Worm (Caenorhabditis elegans): Measurements from ENCODE around the gene B0361.14.

B0361.14 gene

ce11 chrIII:7314473-7314872 is 15.1 kb upstream of the B0361.14 start:
- no peak for TF ChIP-seq hlh-1 (tag; optimal IDR thresholded peaks at IDR 0.05)
- TF ChIP-seq nhr-76 (tag; optimal IDR thresholded peaks at IDR 0.05): no peak
- TF ChIP-seq mep-1 (tag; optimal IDR thresholded peaks at IDR 0.05): no peak
- no peak for TF ChIP-seq ceh-43 (GFP tag; optimal IDR thresholded peaks at IDR 0.05)
- TF ChIP-seq drap-1 (GFP tag; optimal IDR thresholded peaks at IDR 0.05): no peak
- TF ChIP-seq ztf-11 (tag; optimal IDR thresholded peaks at IDR 0.05): no peak
- no peak for TF ChIP-seq lin-13 (tag; optimal IDR thresholded peaks at IDR 0.05)
- no peak for TF ChIP-seq sem-2 (GFP tag; optimal IDR thresholded peaks at IDR 0.05)
- TF ChIP-seq pha-4 (tag; optimal IDR thresholded peaks at IDR 0.05): no peak
- no peak for TF ChIP-seq elt-1 (tag; optimal IDR thresholded peaks at IDR 0.05; ENCODE audit: borderline replicate concordance, insufficient read depth)
- TF ChIP-seq sptf-1 (tag; optimal IDR thresholded peaks at IDR 0.05): no peak
- TF ChIP-seq mls-2 (tag; optimal IDR thresholded peaks at IDR 0.05): no peak
- no peak for TF ChIP-seq nhr-12 (tag; optimal IDR thresholded peaks at IDR 0.05)

- TF ChIP-seq zip-8 (tag; optimal IDR thresholded peaks at IDR 0.05) (no peak), unc-39 (tag; optimal IDR thresholded peaks at IDR 0.05) (no peak)
Measured at ce11 chrIII:7310662-7311340, 11.5 kb upstream of the B0361.14 start, which contains the start of the genes F56C9.6 and F56C9.3. TSS of gene F56C9.6 (minus strand) at chrIII:7310773. TSS of gene F56C9.3 (plus strand) at chrIII:7311290.

ce11 chrIII:7308600-7309109 is 9.3 kb upstream of the B0361.14 start, which contains the start of gene acbp-4:
TSS of gene acbp-4 (minus strand) at chrIII:7309109.
- TF ChIP-seq pha-4 (tag; optimal IDR thresholded peaks at IDR 0.05): no peak
- TF ChIP-seq zip-8 (tag; optimal IDR thresholded peaks at IDR 0.05): no peak
- TF ChIP-seq lin-32 (GFP tag; optimal IDR thresholded peaks at IDR 0.05): no peak
- TF ChIP-seq ceh-83 (GFP tag; optimal IDR thresholded peaks at IDR 0.05): no peak
- no peak for TF ChIP-seq ces-1 (GFP tag; optimal IDR thresholded peaks at IDR 0.05)
- no peak for TF ChIP-seq lin-13 (tag; optimal IDR thresholded peaks at IDR 0.05)
- no peak for TF ChIP-seq tbx-8 (GFP tag; optimal IDR thresholded peaks at IDR 0.05)
- no peak for TF ChIP-seq ham-2 (GFP tag; optimal IDR thresholded peaks at IDR 0.05)
- TF ChIP-seq bed-3 (GFP tag; optimal IDR thresholded peaks at IDR 0.05): no peak
- TF ChIP-seq sem-2 (GFP tag; optimal IDR thresholded peaks at IDR 0.05): no peak
- no peak for TF ChIP-seq ceh-43 (GFP tag; optimal IDR thresholded peaks at IDR 0.05)
- no peak for TF ChIP-seq unc-120 (tag; optimal IDR thresholded peaks at IDR 0.05; ENCODE audit: poor library complexity, severe bottlenecking)
- no peak for TF ChIP-seq blmp-1 (tag; optimal IDR thresholded peaks at IDR 0.05)
- no peak for TF ChIP-seq nhr-2 (tag; optimal IDR thresholded peaks at IDR 0.05)
- TF ChIP-seq mls-2 (tag; optimal IDR thresholded peaks at IDR 0.05): no peak
- TF ChIP-seq nhr-28 (tag; optimal IDR thresholded peaks at IDR 0.05): no peak
- TF ChIP-seq nhr-237 (tag; optimal IDR thresholded peaks at IDR 0.05): no peak

DNA sequence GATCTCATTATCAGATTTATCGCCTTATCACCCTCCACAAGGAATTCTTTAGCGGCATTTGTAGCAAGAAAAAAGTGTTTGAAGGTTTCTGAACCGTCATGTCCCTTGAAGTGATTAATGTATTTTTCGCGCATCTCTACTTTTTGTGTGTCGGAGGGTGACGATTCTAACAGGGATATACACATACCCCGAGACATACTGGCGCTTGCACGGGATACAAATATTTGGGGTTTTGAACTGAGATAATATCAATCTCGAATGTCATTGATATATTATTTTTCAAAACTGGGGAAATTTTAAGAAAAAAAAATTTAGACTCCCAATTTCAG is 6.3 kb upstream of the B0361.14 start:
- no peak for TF ChIP-seq mep-1 (tag; optimal IDR thresholded peaks at IDR 0.05)
- TF ChIP-seq M03D4.4 (tag; optimal IDR thresholded peaks at IDR 0.05): no peak
- TF ChIP-seq snpc-4 (tag; optimal IDR thresholded peaks at IDR 0.05): no peak
- TF ChIP-seq nhr-28 (tag; optimal IDR thresholded peaks at IDR 0.05): no peak
- no peak for TF ChIP-seq ceh-43 (GFP tag; optimal IDR thresholded peaks at IDR 0.05)
- TF ChIP-seq unc-120 (tag; optimal IDR thresholded peaks at IDR 0.05; ENCODE audit: poor library complexity, severe bottlenecking): no peak
- TF ChIP-seq mab-5 (tag; optimal IDR thresholded peaks at IDR 0.05): no peak
- TF ChIP-seq ceh-39 (tag; optimal IDR thresholded peaks at IDR 0.05): no peak
- no peak for TF ChIP-seq sem-2 (GFP tag; optimal IDR thresholded peaks at IDR 0.05)
- no peak for TF ChIP-seq sptf-1 (tag; optimal IDR thresholded peaks at IDR 0.05)
- TF ChIP-seq cnd-1 (tag; optimal IDR thresholded peaks at IDR 0.05): no peak
- no peak for TF ChIP-seq zip-8 (tag; optimal IDR thresholded peaks at IDR 0.05)
- TF ChIP-seq nhr-237 (tag; optimal IDR thresholded peaks at IDR 0.05): no peak
- no peak for TF ChIP-seq nhr-12 (tag; optimal IDR thresholded peaks at IDR 0.05)
- TF ChIP-seq lsy-2 (tag; optimal IDR thresholded peaks at IDR 0.05): no peak
- no peak for TF ChIP-seq unc-62 (GFP tag; optimal IDR thresholded peaks at IDR 0.05)
- TF ChIP-seq pha-4 (tag; optimal IDR thresholded peaks at IDR 0.05): no peak
- no peak for TF ChIP-seq lin-13 (tag; optimal IDR thresholded peaks at IDR 0.05)

Measured in whole organism, mixed stage, embryonic.